Worm (Caenorhabditis elegans) whole organism, mixed stage, embryonic: ENCODE data around the gene K08C7.6.

Experiments
- flh-1 ChIP-seq: fragments of 200-800 bp; sonication (Bioruptor generic); optimal IDR thresholded peaks from 2 replicates; lab custom pipeline; 2018; ENCODE audit warnings: mild to moderate bottlenecking, missing genetic modification characterization, moderate library complexity, missing compliant biosample characterization
- nhr-76 ChIP-seq: sonication (generic microtip); optimal IDR thresholded peaks from 2 replicates; lab custom pipeline; 2017; ENCODE audit warnings: missing biosample characterization, missing genetic modification characterization

DNA sequence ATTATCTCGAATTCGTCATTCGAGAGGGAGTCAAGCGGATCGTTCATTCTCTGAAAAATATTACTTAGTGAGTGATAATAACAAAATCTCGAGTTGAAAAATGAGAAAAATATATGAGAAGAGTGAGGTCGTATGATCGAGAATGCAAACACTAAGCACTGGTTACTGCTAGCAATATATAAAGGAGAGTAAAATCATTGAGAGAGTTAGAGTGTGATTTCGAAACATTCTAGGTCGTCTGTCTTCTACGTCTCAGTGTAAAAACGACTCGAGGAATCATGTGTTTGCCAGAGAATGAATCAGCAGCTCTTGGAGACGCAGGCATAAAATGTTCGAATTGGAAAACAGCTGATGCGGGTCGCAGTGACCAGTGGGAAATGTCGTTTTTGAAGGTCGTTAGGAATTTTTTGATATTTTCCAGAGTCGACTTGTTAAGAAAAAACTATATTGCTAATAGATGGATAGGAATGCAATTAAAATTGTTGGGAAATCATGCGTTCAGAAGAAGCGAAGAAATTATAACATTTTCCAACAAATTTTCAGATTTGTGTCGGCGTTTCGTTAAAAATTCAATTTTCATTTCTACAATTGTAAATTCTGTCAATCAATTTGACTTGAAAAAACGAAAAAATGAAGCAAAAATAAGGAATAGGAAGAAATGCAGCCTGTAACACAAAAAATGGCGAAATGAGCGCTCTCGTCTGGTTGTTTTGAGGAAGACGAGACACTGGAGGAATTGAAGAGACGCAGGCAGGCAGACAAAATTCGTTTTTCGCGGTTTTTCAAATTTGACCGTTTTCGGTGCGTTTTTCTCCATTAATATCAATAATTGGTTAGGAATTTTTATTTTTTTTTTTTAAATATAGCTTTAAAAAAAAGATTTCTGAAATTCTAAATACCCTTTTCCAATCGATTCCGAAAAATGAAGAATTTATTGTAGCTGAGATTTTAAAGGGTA is 11.6 kb upstream of the K08C7.6 start, which contains the start of gene allo-1:
- TF ChIP-seq flh-1 (GFP tag; lab: Kevin White, UChicago) (no peak), nhr-76 (no peak)
